Worm (Caenorhabditis elegans) whole organism, L2 larva: ENCODE results near the gene C29G2.3.
"Not testable (repeated sequence)": the region's sequence is repeated elsewhere in the genome, so short reads cannot be mapped to it uniquely, and the experiment has no call there.

ENCODE experiments used
- mab-5 ChIP-seq: fragments of 150-350 bp; optimal IDR thresholded peaks from 2 replicates; lab custom pipeline; 2014; ENCODE audit warnings: missing biosample characterization, missing genetic modification characterization
- nhr-237 ChIP-seq: fragments of 150-350 bp; optimal IDR thresholded peaks from 2 replicates; lab custom pipeline; 2014; ENCODE audit warnings: missing biosample characterization, missing genetic modification characterization
- nhr-77 ChIP-seq: fragments of 150-350 bp; optimal IDR thresholded peaks from 2 replicates; lab custom pipeline; 2014; ENCODE audit warnings: missing biosample characterization, missing genetic modification characterization

C29G2.3 gene

DNA sequence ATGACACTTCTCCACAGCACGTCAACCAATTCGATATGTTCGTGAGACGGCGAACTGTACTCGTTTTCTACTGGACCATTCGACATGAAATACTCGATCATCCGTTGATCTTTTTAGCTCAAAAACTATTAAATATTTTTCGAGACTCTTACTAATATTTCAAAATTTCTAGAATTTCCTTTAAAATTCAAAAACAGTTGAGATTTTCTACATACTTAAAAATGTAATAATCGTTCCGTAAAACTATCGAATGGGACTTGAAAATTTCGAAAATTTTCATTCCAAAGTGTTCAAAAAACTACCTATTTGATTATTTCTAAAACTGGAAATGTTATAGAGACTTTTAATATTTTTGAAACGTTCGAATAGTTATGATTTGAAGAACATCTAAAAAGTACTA, 44.7 kb downstream of the C29G2.3 start, which contains the start of gene sknr-1:
Gene sknr-1, minus strand, starts transcription at position 101 of the 400 bp plus-strand sequence.
- not testable (repeated sequence) for TF ChIP-seq nhr-77, nhr-237, mab-5 (tag; lab: Kevin White, UChicago)
